Fruit fly (Drosophila melanogaster) whole organism, embryonic: ENCODE data around the gene mRpL40.

Experiments
- Antp ChIP-seq: fragments of 200-800 bp; sonication (Bioruptor generic); optimal IDR thresholded peaks from 3 replicates; lab custom pipeline; 2016; ENCODE audit warnings: missing biosample characterization, missing genetic modification characterization
- Blimp-1 ChIP-seq: fragments of 200-800 bp; sonication (Bioruptor generic); optimal IDR thresholded peaks from 3 replicates; lab custom pipeline; 2018; ENCODE audit warnings: missing biosample characterization, missing genetic modification characterization, mild to moderate bottlenecking, moderate library complexity, missing genetic modification reagents
- CG10959 ChIP-seq: fragments of 200-800 bp; sonication (Bioruptor generic); IDR thresholded peaks from 2 replicates; pipeline ENCODE4 v1.3.6; 2022; ENCODE audit warnings: missing biosample characterization, missing genetic modification characterization
- CG11696 ChIP-seq: fragments of 200-800 bp; sonication (Bioruptor generic); IDR thresholded peaks from 2 replicates; pipeline ENCODE4 v1.3.6; 2022; ENCODE audit warnings: missing biosample characterization, missing genetic modification characterization
- CG13624 ChIP-seq: fragments of 200-800 bp; sonication (Bioruptor generic); optimal IDR thresholded peaks from 2 replicates; lab custom pipeline; 2016; ENCODE audit warnings: missing biosample characterization, missing genetic modification characterization
- CG14441 ChIP-seq: fragments of 200-800 bp; sonication (Bioruptor generic); IDR thresholded peaks from 2 replicates; pipeline ENCODE4 v1.3.6; 2022; ENCODE audit warnings: missing biosample characterization, missing genetic modification characterization
- CG14667 ChIP-seq: fragments of 200-800 bp; sonication (Bioruptor generic); IDR thresholded peaks from 2 replicates; pipeline ENCODE4 v1.3.6; 2022; ENCODE audit warnings: missing biosample characterization, missing genetic modification characterization
- CG17802 ChIP-seq: fragments of 200-800 bp; sonication (Bioruptor generic); optimal IDR thresholded peaks from 2 replicates; lab custom pipeline; 2018; ENCODE audit warnings: missing biosample characterization, mild to moderate bottlenecking, missing genetic modification characterization, moderate library complexity
- CG18599 ChIP-seq: fragments of 200-800 bp; sonication (Bioruptor generic); optimal IDR thresholded peaks from 3 replicates; lab custom pipeline; 2017; ENCODE audit warnings: missing biosample characterization, missing genetic modification characterization, mild to moderate bottlenecking, moderate library complexity, missing genetic modification reagents
- CG18764 ChIP-seq: fragments of 200-800 bp; sonication (Bioruptor generic); optimal IDR thresholded peaks from 3 replicates; lab custom pipeline; 2016; ENCODE audit warnings: missing biosample characterization, missing genetic modification characterization
- CG31388 ChIP-seq: fragments of 200-800 bp; sonication (Bioruptor generic); optimal IDR thresholded peaks from 2 replicates; lab custom pipeline; 2016; ENCODE audit warnings: missing biosample characterization, missing genetic modification characterization
- CG3281 ChIP-seq: fragments of 200-800 bp; sonication (Bioruptor generic); optimal IDR thresholded peaks from 3 replicates; lab custom pipeline; 2017; ENCODE audit warnings: missing biosample characterization, mild to moderate bottlenecking, missing genetic modification characterization
- CG33213 ChIP-seq: fragments of 200-800 bp; sonication (Bioruptor generic); optimal IDR thresholded peaks from 3 replicates; lab custom pipeline; 2016; ENCODE audit warnings: missing biosample characterization, missing genetic modification characterization
- CG4328 ChIP-seq: fragments of 200-800 bp; sonication (Bioruptor generic); optimal IDR thresholded peaks from 3 replicates; lab custom pipeline; 2017; ENCODE audit warnings: missing biosample characterization, missing genetic modification reagents, missing genetic modification characterization
- CG7556 ChIP-seq: fragments of 200-800 bp; sonication (Bioruptor generic); optimal IDR thresholded peaks from 2 replicates; lab custom pipeline; 2017; ENCODE audit warnings: missing biosample characterization, mild to moderate bottlenecking, missing genetic modification characterization
- CG8290 ChIP-seq, 3 experiments: fragments of 200-800 bp; sonication (Bioruptor generic); optimal IDR thresholded peaks; 2 replicates each; lab custom pipeline; 2016 to 2019; ENCODE audit warnings: missing biosample characterization in 3 of 3, missing genetic modification characterization in 3 of 3, mild to moderate bottlenecking in 2 of 3, moderate library complexity in 1 of 3
- CG9437 ChIP-seq: fragments of 200-800 bp; sonication (Bioruptor generic); optimal IDR thresholded peaks from 2 replicates; lab custom pipeline; 2018; ENCODE audit warnings: missing biosample characterization, mild to moderate bottlenecking, missing genetic modification characterization
- Dbx ChIP-seq: fragments of 200-800 bp; sonication (Bioruptor generic); IDR thresholded peaks from 3 replicates; pipeline ENCODE4 v1.3.6; 2022; ENCODE audit warnings: missing biosample characterization, missing genetic modification characterization
- Dek ChIP-seq: fragments of 200-800 bp; sonication (Bioruptor generic); optimal IDR thresholded peaks from 3 replicates; lab custom pipeline; 2019; ENCODE audit warnings: missing biosample characterization, mild to moderate bottlenecking, missing genetic modification characterization, moderate library complexity
- E2f1 ChIP-seq: fragments of 200-800 bp; sonication (Bioruptor generic); IDR thresholded peaks from 2 replicates; pipeline ENCODE4 v1.3.6; 2022; ENCODE audit warnings: missing biosample characterization, missing genetic modification characterization
- ERR ChIP-seq: fragments of 200-800 bp; sonication (Bioruptor generic); optimal IDR thresholded peaks from 2 replicates; lab custom pipeline; 2016; ENCODE audit warnings: missing biosample characterization, missing genetic modification characterization
- Fer3 ChIP-seq: fragments of 200-800 bp; sonication (Bioruptor generic); optimal IDR thresholded peaks from 2 replicates; lab custom pipeline; 2018; ENCODE audit warnings: missing biosample characterization, mild to moderate bottlenecking, missing genetic modification characterization, moderate library complexity
- Gsc ChIP-seq: fragments of 200-800 bp; sonication (Bioruptor generic); IDR thresholded peaks from 2 replicates; pipeline ENCODE4 v1.3.6; 2022; ENCODE audit warnings: missing biosample characterization, missing genetic modification characterization
- Gug ChIP-seq: fragments of 200-800 bp; sonication (Bioruptor generic); IDR thresholded peaks from 4 replicates; pipeline ENCODE4 v1.3.6; 2022; ENCODE audit warnings: missing biosample characterization, missing genetic modification characterization
- H2.0 ChIP-seq: fragments of 200-800 bp; sonication (Bioruptor generic); IDR thresholded peaks from 2 replicates; pipeline ENCODE4 v1.3.6; 2022; ENCODE audit warnings: missing biosample characterization, missing genetic modification characterization
- Hand ChIP-seq: fragments of 200-800 bp; sonication (Bioruptor generic); optimal IDR thresholded peaks from 2 replicates; lab custom pipeline; 2017; ENCODE audit warnings: mild to moderate bottlenecking, missing biosample characterization, missing genetic modification reagents, missing genetic modification characterization
- NFAT ChIP-seq: fragments of 200-800 bp; sonication (Bioruptor generic); IDR thresholded peaks from 2 replicates; pipeline ENCODE4 v1.3.6; 2022; ENCODE audit warnings: missing biosample characterization, missing genetic modification characterization
- Sin3A ChIP-seq: fragments of >200 bp; optimal IDR thresholded peaks from 2 replicates; lab custom pipeline; 2018
- Sry-δ ChIP-seq: fragments of 200-800 bp; sonication (Bioruptor generic); optimal IDR thresholded peaks from 2 replicates; lab custom pipeline; 2016; ENCODE audit warnings: missing biosample characterization, missing genetic modification characterization
- chif ChIP-seq, 2 experiments: fragments of 200-800 bp; sonication (Bioruptor generic); optimal IDR thresholded peaks; 3 replicates each; lab custom pipeline; 2016; ENCODE audit warnings: missing biosample characterization in 2 of 2, missing genetic modification characterization in 2 of 2
- eve ChIP-seq, 2 experiments: fragments of >200 bp; optimal IDR thresholded peaks; 2 replicates each; lab custom pipeline; 2017; ENCODE audit warnings: missing biosample characterization in 2 of 2, missing genetic modification characterization in 2 of 2
- gfzf ChIP-seq: fragments of 200-800 bp; sonication (Bioruptor generic); optimal IDR thresholded peaks from 2 replicates; lab custom pipeline; 2016; ENCODE audit warnings: missing biosample characterization, mild to moderate bottlenecking, missing genetic modification characterization, moderate library complexity
- grau ChIP-seq: fragments of 200-800 bp; optimal IDR thresholded peaks from 3 replicates; lab custom pipeline; 2019; ENCODE audit warnings: missing biosample characterization, mild to moderate bottlenecking, missing genetic modification characterization, moderate library complexity
- h ChIP-seq: fragments of >200 bp; optimal IDR thresholded peaks from 2 replicates; lab custom pipeline; 2017
- jumu ChIP-seq: fragments of 200-800 bp; sonication (Bioruptor generic); optimal IDR thresholded peaks from 3 replicates; lab custom pipeline; 2016; ENCODE audit warnings: missing biosample characterization, missing genetic modification characterization
- lilli ChIP-seq: fragments of 200-800 bp; sonication (Bioruptor generic); optimal IDR thresholded peaks from 3 replicates; lab custom pipeline; 2016; ENCODE audit warnings: missing biosample characterization, missing genetic modification characterization
- mam ChIP-seq: fragments of 200-800 bp; sonication (Bioruptor generic); optimal IDR thresholded peaks from 3 replicates; lab custom pipeline; 2016; ENCODE audit warnings: missing biosample characterization, missing genetic modification characterization
- nmo ChIP-seq: fragments of 200-800 bp; sonication (Bioruptor generic); optimal IDR thresholded peaks from 2 replicates; lab custom pipeline; 2018; ENCODE audit warnings: missing biosample characterization, mild to moderate bottlenecking, missing genetic modification characterization, moderate library complexity
- p53 ChIP-seq: fragments of 200-800 bp; sonication (Bioruptor generic); optimal IDR thresholded peaks from 2 replicates; lab custom pipeline; 2016; ENCODE audit warnings: missing biosample characterization, missing genetic modification characterization
- pho ChIP-seq: fragments of 200-800 bp; sonication (Bioruptor generic); optimal IDR thresholded peaks from 2 replicates; lab custom pipeline; 2016; ENCODE audit warnings: missing biosample characterization, missing genetic modification characterization
- pita ChIP-seq: fragments of 200-800 bp; sonication (Bioruptor generic); optimal IDR thresholded peaks from 2 replicates; lab custom pipeline; 2017; ENCODE audit warnings: missing biosample characterization, mild to moderate bottlenecking, missing genetic modification characterization
- pros ChIP-seq: fragments of 200-800 bp; sonication (Bioruptor generic); optimal IDR thresholded peaks from 3 replicates; lab custom pipeline; 2019; ENCODE audit warnings: missing biosample characterization, mild to moderate bottlenecking, missing genetic modification characterization, moderate library complexity
- psq ChIP-seq: fragments of 200-800 bp; sonication (Bioruptor generic); optimal IDR thresholded peaks from 2 replicates; lab custom pipeline; 2017; ENCODE audit warnings: missing biosample characterization, missing genetic modification characterization
- seq ChIP-seq: fragments of 200-800 bp; sonication (Bioruptor generic); IDR thresholded peaks from 2 replicates; pipeline ENCODE4 v1.3.6; 2022; ENCODE audit warnings: missing biosample characterization, missing genetic modification characterization
- so ChIP-seq: fragments of 200-800 bp; sonication (Bioruptor generic); IDR thresholded peaks from 3 replicates; pipeline ENCODE4 v1.3.6; 2022; ENCODE audit warnings: missing biosample characterization, missing genetic modification characterization
- stwl ChIP-seq: fragments of 200-800 bp; sonication (Bioruptor generic); optimal IDR thresholded peaks from 3 replicates; lab custom pipeline; 2018; ENCODE audit warnings: missing biosample characterization, mild to moderate bottlenecking, missing genetic modification characterization, moderate library complexity
- tup ChIP-seq: fragments of 200-800 bp; sonication (Bioruptor generic); optimal IDR thresholded peaks from 2 replicates; lab custom pipeline; 2016; ENCODE audit warnings: missing biosample characterization, mild to moderate bottlenecking, missing genetic modification characterization, moderate library complexity
- unpg ChIP-seq: fragments of 200-800 bp; sonication (Bioruptor generic); optimal IDR thresholded peaks from 3 replicates; lab custom pipeline; 2018; ENCODE audit warnings: missing biosample characterization, mild to moderate bottlenecking, missing genetic modification characterization, moderate library complexity
- zen2 ChIP-seq: fragments of 200-800 bp; sonication (Bioruptor generic); IDR thresholded peaks from 3 replicates; pipeline ENCODE4 v1.3.6; 2022; ENCODE audit warnings: missing biosample characterization, missing genetic modification characterization; ENCODE audit not compliant: partially characterized antibody
- zf30C ChIP-seq: fragments of 200-800 bp; sonication (Bioruptor generic); optimal IDR thresholded peaks from 3 replicates; lab custom pipeline; 2018; ENCODE audit warnings: missing biosample characterization, mild to moderate bottlenecking, missing genetic modification characterization

Gene mRpL40

DNA sequence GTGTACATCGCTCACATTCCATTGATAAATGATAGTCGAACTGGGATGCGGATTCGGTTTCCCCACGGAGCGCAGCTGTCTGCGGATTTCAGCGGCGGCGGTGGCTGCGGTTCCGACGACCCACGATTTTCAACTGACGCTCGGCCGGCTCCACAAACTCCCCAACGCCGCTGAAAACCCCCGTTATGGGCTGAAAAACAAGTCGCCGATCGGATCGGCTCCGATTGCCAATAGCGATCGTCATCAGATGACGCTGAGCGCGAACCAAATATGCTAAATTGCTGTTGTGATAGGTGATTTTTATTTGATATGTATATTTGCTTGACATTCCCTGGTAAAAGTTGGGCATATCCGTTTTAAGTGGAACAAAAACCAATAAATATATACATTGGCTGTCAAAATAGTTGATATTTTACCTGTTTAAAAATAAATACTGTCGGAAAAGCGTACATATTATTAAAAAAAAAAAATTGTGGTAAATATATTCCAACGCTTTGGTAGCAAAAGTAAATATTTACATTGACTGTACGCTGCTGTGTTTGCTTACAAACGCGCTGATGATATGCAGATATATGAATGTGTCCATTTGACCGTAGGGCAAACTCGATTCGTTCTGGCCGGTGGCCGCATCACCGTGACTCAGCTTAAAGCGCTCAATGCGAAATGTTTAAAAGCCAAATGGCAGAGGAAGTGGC lies 46.6 kb downstream of the mRpL40 start (continued):
- peak; percentile 44 for TF ChIP-seq CG14667 (GFP tag; lab: Robert Waterston, UW)
- no peak for TF ChIP-seq pita (GFP tag; lab: Kevin White, UChicago)
- peak; percentile 67 for TF ChIP-seq grau
- TF ChIP-seq Dbx = peak; percentile 81; the same call in 2 of the 3 replicates
- no peak for TF ChIP-seq ERR (GFP tag; lab: Kevin White, UChicago)
- peak; percentile 16 for TF ChIP-seq Blimp-1 (GFP tag; lab: Kevin White, UChicago)
- TF ChIP-seq Gsc (GFP tag; lab: Robert Waterston, UW) = no peak
- peak; percentile 53; the same call in 2 of the 4 replicates for TF ChIP-seq Gug (GFP tag; lab: Robert Waterston, UW)
- 0 out of 2 replicates have a peak, but pooled peaks have one; percentile 31 for TF ChIP-seq H2.0
- peak; percentile 70 for TF ChIP-seq pho (GFP tag; lab: Kevin White, UChicago)
- TF ChIP-seq CG31388 (GFP tag; lab: Kevin White, UChicago) = no peak
- TF ChIP-seq so = no peak
- TF ChIP-seq stwl (tag; lab: Kevin White, UChicago) = no peak
- no peak for TF ChIP-seq CG10959 (GFP tag; lab: Robert Waterston, UW)
- TF ChIP-seq p53 = no peak
- TF ChIP-seq CG18764 = peak; percentile 18
- 0 out of 2 replicates have a peak, but pooled peaks have one; percentile 16 for TF ChIP-seq seq (GFP tag; lab: Robert Waterston, UW)
- no peak for TF ChIP-seq Hand (GFP tag; lab: Kevin White, UChicago)
- TF ChIP-seq tup (GFP tag; lab: Kevin White, UChicago) = no peak
- TF ChIP-seq Antp (GFP tag; lab: Kevin White, UChicago) = peak; percentile 11
- TF ChIP-seq unpg (GFP tag; lab: Kevin White, UChicago) = peak; percentile 68
- peak; percentile 74 for TF ChIP-seq mam (GFP tag; lab: Kevin White, UChicago)
- no peak for TF ChIP-seq CG4328 (GFP tag; lab: Kevin White, UChicago)
- TF ChIP-seq lilli (GFP tag; lab: Kevin White, UChicago) = peak; percentile 70
- TF ChIP-seq NFAT (GFP tag; lab: Robert Waterston, UW) = peak; percentile 39; the same call in 1 of the 2 replicates
- peak; percentile 59 for TF ChIP-seq CG13624 (GFP tag; lab: Kevin White, UChicago)
- peak; percentile 35 for TF ChIP-seq nmo
- no peak for TF ChIP-seq gfzf (GFP tag; lab: Kevin White, UChicago)
- TF ChIP-seq CG9437 (GFP tag; lab: Kevin White, UChicago) = peak; percentile 41
- TF ChIP-seq CG18599 = peak; percentile 50
- TF ChIP-seq pros (GFP tag; lab: Kevin White, UChicago) = no peak
- peak; percentile 65 for TF ChIP-seq Fer3 (tag; lab: Kevin White, UChicago)
- TF ChIP-seq zen2 (GFP tag; lab: Robert Waterston, UW) = no peak
- TF ChIP-seq zf30C (GFP tag; lab: Kevin White, UChicago) = no peak
- TF ChIP-seq jumu (GFP tag; lab: Kevin White, UChicago) = no peak
- TF ChIP-seq CG3281 (GFP tag; lab: Kevin White, UChicago) = peak; percentile 74
- no peak for TF ChIP-seq CG11696
- TF ChIP-seq Sin3A (lab: Kevin White, UChicago) = no peak
- no peak for TF ChIP-seq CG33213 (GFP tag; lab: Kevin White, UChicago)
- TF ChIP-seq E2f1 (GFP tag; lab: Robert Waterston, UW) = peak; percentile 47; the same call in 1 of the 2 replicates
- no peak for TF ChIP-seq eve (GFP tag; optimal IDR thresholded peaks at IDR 0.05; lab: Kevin White, UChicago)
- TF ChIP-seq Dek (tag; lab: Kevin White, UChicago) = peak; percentile 68
- TF ChIP-seq CG8290 (GFP tag; optimal IDR thresholded peaks at IDR 0.05; lab: Kevin White, UChicago) = no peak
- no peak for TF ChIP-seq CG8290 (tag; optimal IDR thresholded peaks at IDR 0.05; lab: Kevin White, UChicago)
- TF ChIP-seq CG14441 (GFP tag; lab: Robert Waterston, UW) = peak; percentile 71
- no peak for TF ChIP-seq chif (GFP tag; optimal IDR thresholded peaks at IDR 0.05; lab: Kevin White, UChicago)
- TF ChIP-seq Sry-δ (GFP tag; lab: Kevin White, UChicago) = no peak
- no peak for TF ChIP-seq h (lab: Kevin White, UChicago)
- TF ChIP-seq CG17802 = no peak
- TF ChIP-seq CG7556 (GFP tag; lab: Kevin White, UChicago) = peak; percentile 60
- TF ChIP-seq psq = no peak
